Fruit fly (Drosophila melanogaster) whole organism, embryonic: Measurements from ENCODE around the gene Tsc1.

ENCODE experiments used
- Atf3 ChIP-seq: fragments of 200-800 bp; sonication (Bioruptor generic); optimal IDR thresholded peaks from 3 replicates; lab custom pipeline; 2016; ENCODE audit warnings: missing biosample characterization, missing genetic modification characterization
- Atf6 ChIP-seq: fragments of 200-800 bp; sonication (Bioruptor generic); IDR thresholded peaks from 2 replicates; pipeline ENCODE4 v1.3.6; 2022; ENCODE audit warnings: missing biosample characterization, missing genetic modification characterization
- Bgb ChIP-seq: fragments of 200-800 bp; sonication (Bioruptor generic); IDR thresholded peaks from 2 replicates; pipeline ENCODE4 v1.3.6; 2022; ENCODE audit warnings: missing biosample characterization, missing genetic modification characterization; ENCODE audit not compliant: partially characterized antibody
- CG10366 ChIP-seq: fragments of 200-800 bp; sonication (Bioruptor generic); IDR thresholded peaks from 2 replicates; pipeline ENCODE4 v1.3.6; 2022; ENCODE audit warnings: missing biosample characterization, missing genetic modification characterization
- CG11085 ChIP-seq: fragments of 200-800 bp; sonication (Bioruptor generic); IDR thresholded peaks from 2 replicates; pipeline ENCODE4 v1.3.6; 2022; ENCODE audit warnings: missing biosample characterization, missing genetic modification characterization
- CG11398 ChIP-seq: fragments of 200-800 bp; sonication (Bioruptor generic); optimal IDR thresholded peaks from 2 replicates; lab custom pipeline; 2016; ENCODE audit warnings: missing biosample characterization, missing genetic modification characterization
- CG1529 ChIP-seq: fragments of 200-800 bp; sonication (Bioruptor generic); optimal IDR thresholded peaks from 3 replicates; lab custom pipeline; 2018; ENCODE audit warnings: missing biosample characterization, missing genetic modification characterization
- CG16863 ChIP-seq: fragments of 200-800 bp; sonication (Bioruptor generic); optimal IDR thresholded peaks from 3 replicates; lab custom pipeline; 2016; ENCODE audit warnings: missing biosample characterization, missing genetic modification characterization
- CG17829 ChIP-seq: fragments of 200-800 bp; optimal IDR thresholded peaks from 2 replicates; lab custom pipeline; 2019; ENCODE audit warnings: missing biosample characterization, mild to moderate bottlenecking, missing genetic modification characterization, moderate library complexity
- CG18599 ChIP-seq: fragments of 200-800 bp; sonication (Bioruptor generic); optimal IDR thresholded peaks from 3 replicates; lab custom pipeline; 2017; ENCODE audit warnings: missing biosample characterization, missing genetic modification characterization, mild to moderate bottlenecking, moderate library complexity, missing genetic modification reagents
- CG2116 ChIP-seq: fragments of 200-800 bp; sonication (Bioruptor generic); optimal IDR thresholded peaks from 3 replicates; lab custom pipeline; 2018; ENCODE audit warnings: missing biosample characterization, mild to moderate bottlenecking, missing genetic modification characterization
- CG2712 ChIP-seq: fragments of 200-800 bp; optimal IDR thresholded peaks from 3 replicates; lab custom pipeline; 2019; ENCODE audit warnings: missing biosample characterization, mild to moderate bottlenecking, missing genetic modification characterization, moderate library complexity
- CG30020 ChIP-seq: fragments of 200-800 bp; optimal IDR thresholded peaks from 2 replicates; lab custom pipeline; 2019; ENCODE audit warnings: missing biosample characterization, mild to moderate bottlenecking, missing genetic modification characterization, moderate library complexity
- CG30403 ChIP-seq: fragments of 200-800 bp; sonication (Bioruptor generic); optimal IDR thresholded peaks from 3 replicates; lab custom pipeline; 2016; ENCODE audit warnings: missing biosample characterization, missing genetic modification characterization
- CG32772 ChIP-seq: fragments of 200-800 bp; sonication (Bioruptor generic); IDR thresholded peaks from 2 replicates; pipeline ENCODE4 v1.3.6; 2022; ENCODE audit warnings: missing biosample characterization, missing genetic modification characterization
- CG3281 ChIP-seq: fragments of 200-800 bp; sonication (Bioruptor generic); optimal IDR thresholded peaks from 3 replicates; lab custom pipeline; 2017; ENCODE audit warnings: missing biosample characterization, mild to moderate bottlenecking, missing genetic modification characterization
- CG6791 ChIP-seq: fragments of 200-800 bp; sonication (Bioruptor generic); IDR thresholded peaks from 3 replicates; pipeline ENCODE4 v1.3.6; 2022; ENCODE audit warnings: missing biosample characterization, missing genetic modification characterization; ENCODE audit not compliant: partially characterized antibody
- CG8290 ChIP-seq, 3 experiments: fragments of 200-800 bp; sonication (Bioruptor generic); optimal IDR thresholded peaks; 2 replicates each; lab custom pipeline; 2016 to 2019; ENCODE audit warnings: missing biosample characterization in 3 of 3, missing genetic modification characterization in 3 of 3, mild to moderate bottlenecking in 2 of 3, moderate library complexity in 1 of 3
- Dip2 ChIP-seq: fragments of 200-800 bp; sonication (Bioruptor generic); IDR thresholded peaks from 2 replicates; pipeline ENCODE4 v1.3.6; 2022; ENCODE audit warnings: missing biosample characterization, missing genetic modification characterization
- E2f2 ChIP-seq: fragments of 200-800 bp; sonication (Bioruptor generic); IDR thresholded peaks from 2 replicates; pipeline ENCODE4 v1.3.6; 2022; ENCODE audit warnings: missing biosample characterization, missing genetic modification characterization
- Gsc ChIP-seq: fragments of 200-800 bp; sonication (Bioruptor generic); IDR thresholded peaks from 2 replicates; pipeline ENCODE4 v1.3.6; 2022; ENCODE audit warnings: missing biosample characterization, missing genetic modification characterization
- HmgZ ChIP-seq: fragments of 200-800 bp; sonication (Bioruptor generic); optimal IDR thresholded peaks from 2 replicates; lab custom pipeline; 2018; ENCODE audit warnings: missing biosample characterization, mild to moderate bottlenecking, missing genetic modification characterization
- Lhr ChIP-seq: fragments of 200-800 bp; sonication (Bioruptor generic); optimal IDR thresholded peaks from 3 replicates; lab custom pipeline; 2017; ENCODE audit warnings: mild to moderate bottlenecking, missing biosample characterization, missing genetic modification reagents, missing genetic modification characterization
- Lim3 ChIP-seq: fragments of 200-800 bp; sonication (Bioruptor generic); IDR thresholded peaks from 2 replicates; pipeline ENCODE4 v1.3.6; 2022; ENCODE audit warnings: missing biosample characterization, missing genetic modification characterization
- Meics ChIP-seq: fragments of 200-800 bp; sonication (Bioruptor generic); optimal IDR thresholded peaks from 2 replicates; lab custom pipeline; 2017; ENCODE audit warnings: missing biosample characterization, mild to moderate bottlenecking, missing genetic modification characterization
- Ptx1 ChIP-seq: fragments of 200-800 bp; sonication (Bioruptor generic); IDR thresholded peaks from 2 replicates; pipeline ENCODE4 v1.3.6; 2022; ENCODE audit warnings: missing biosample characterization, missing genetic modification characterization
- Sin3A ChIP-seq: fragments of >200 bp; optimal IDR thresholded peaks from 2 replicates; lab custom pipeline; 2018
- cas ChIP-seq: fragments of 200-800 bp; sonication (Bioruptor generic); IDR thresholded peaks from 2 replicates; pipeline ENCODE4 v1.3.6; 2022; ENCODE audit warnings: missing biosample characterization, missing genetic modification characterization
- fu2 ChIP-seq: fragments of 200-800 bp; sonication (Bioruptor generic); optimal IDR thresholded peaks from 2 replicates; lab custom pipeline; 2016; ENCODE audit warnings: missing biosample characterization, missing genetic modification characterization
- kah ChIP-seq: fragments of 200-800 bp; sonication (Bioruptor generic); optimal IDR thresholded peaks from 2 replicates; lab custom pipeline; 2018; ENCODE audit warnings: missing biosample characterization, mild to moderate bottlenecking, missing genetic modification characterization
- luna ChIP-seq: fragments of 200-800 bp; sonication (Bioruptor generic); optimal IDR thresholded peaks from 2 replicates; lab custom pipeline; 2016; ENCODE audit warnings: missing biosample characterization, missing genetic modification characterization
- onecut ChIP-seq: fragments of 200-800 bp; sonication (Bioruptor generic); IDR thresholded peaks from 2 replicates; pipeline ENCODE4 v1.3.6; 2022; ENCODE audit warnings: missing biosample characterization, missing genetic modification characterization
- p53 ChIP-seq: fragments of 200-800 bp; sonication (Bioruptor generic); optimal IDR thresholded peaks from 2 replicates; lab custom pipeline; 2016; ENCODE audit warnings: missing biosample characterization, missing genetic modification characterization
- pho ChIP-seq: fragments of 200-800 bp; sonication (Bioruptor generic); optimal IDR thresholded peaks from 2 replicates; lab custom pipeline; 2016; ENCODE audit warnings: missing biosample characterization, missing genetic modification characterization
- repo ChIP-seq: fragments of 200-800 bp; sonication (Bioruptor generic); optimal IDR thresholded peaks from 2 replicates; lab custom pipeline; 2016; ENCODE audit warnings: missing biosample characterization, missing genetic modification characterization
- row ChIP-seq: fragments of 200-800 bp; sonication (Bioruptor generic); IDR thresholded peaks from 3 replicates; pipeline ENCODE4 v1.3.6; 2022; ENCODE audit warnings: missing biosample characterization, missing genetic modification characterization
- sd ChIP-seq: fragments of 200-800 bp; sonication (Bioruptor generic); optimal IDR thresholded peaks from 3 replicates; lab custom pipeline; 2018; ENCODE audit warnings: missing biosample characterization, mild to moderate bottlenecking, missing genetic modification characterization, moderate library complexity
- tgo ChIP-seq: fragments of 200-800 bp; sonication (Bioruptor generic); IDR thresholded peaks from 3 replicates; pipeline ENCODE4 v1.3.6; 2022; ENCODE audit warnings: missing biosample characterization, missing genetic modification characterization
- tna ChIP-seq: fragments of 200-800 bp; sonication (Bioruptor generic); IDR thresholded peaks from 2 replicates; pipeline ENCODE4 v1.3.6; 2022; ENCODE audit warnings: missing biosample characterization, missing genetic modification characterization; ENCODE audit not compliant: partially characterized antibody
- trem ChIP-seq: fragments of 200-800 bp; optimal IDR thresholded peaks from 3 replicates; lab custom pipeline; 2019; ENCODE audit warnings: missing biosample characterization, mild to moderate bottlenecking, missing genetic modification characterization, moderate library complexity
- ttk ChIP-seq: fragments of 200-800 bp; sonication (Bioruptor generic); IDR thresholded peaks from 2 replicates; pipeline ENCODE4 v2.1.2; 2022; ENCODE audit warnings: missing biosample characterization, missing genetic modification characterization
- unpg ChIP-seq: fragments of 200-800 bp; sonication (Bioruptor generic); optimal IDR thresholded peaks from 3 replicates; lab custom pipeline; 2018; ENCODE audit warnings: missing biosample characterization, mild to moderate bottlenecking, missing genetic modification characterization, moderate library complexity
- wek ChIP-seq: fragments of 200-800 bp; sonication (Bioruptor generic); optimal IDR thresholded peaks from 3 replicates; lab custom pipeline; 2018; ENCODE audit warnings: missing biosample characterization, mild to moderate bottlenecking, missing genetic modification characterization, moderate library complexity

Gene Tsc1

dm6 chr3R:24148838-24149237 is 18.7 kb downstream of the Tsc1 start, which contains the start of gene Slimp (continued):
- TF ChIP-seq CG30403 (GFP tag; lab: Kevin White, UChicago): peak; percentile 26
- no peak for TF ChIP-seq repo
- TF ChIP-seq trem (tag; lab: Kevin White, UChicago): peak; percentile 28
- TF ChIP-seq ttk (GFP tag; lab: Robert Waterston, UW): no peak
- TF ChIP-seq Atf3 (GFP tag; lab: Kevin White, UChicago): no peak
- TF ChIP-seq CG11398 (GFP tag; lab: Kevin White, UChicago): no peak
- no peak for TF ChIP-seq CG30020
- no peak for TF ChIP-seq Lhr (GFP tag; lab: Kevin White, UChicago)
- peak; percentile 11 for TF ChIP-seq unpg
- TF ChIP-seq CG1529 (GFP tag; lab: Kevin White, UChicago): no peak
- no peak for TF ChIP-seq sd (tag; lab: Kevin White, UChicago)
- TF ChIP-seq cas (GFP tag; lab: Robert Waterston, UW): no peak
- TF ChIP-seq CG6791: no peak
- no peak for TF ChIP-seq Gsc (GFP tag; lab: Robert Waterston, UW)
- no peak for TF ChIP-seq Dip2
- TF ChIP-seq row: peak; percentile 47; the same call in 2 of the 3 replicates
- no peak for TF ChIP-seq luna (GFP tag; lab: Kevin White, UChicago)
- no peak for TF ChIP-seq kah (GFP tag; lab: Kevin White, UChicago)
- no peak for TF ChIP-seq CG11085 (GFP tag; lab: Robert Waterston, UW)
- TF ChIP-seq fu2 (GFP tag; lab: Kevin White, UChicago): no peak
- no peak for TF ChIP-seq CG32772 (GFP tag; lab: Robert Waterston, UW)
- peak; percentile 98 for TF ChIP-seq wek (GFP tag; lab: Kevin White, UChicago)
- TF ChIP-seq CG17829 (tag; lab: Kevin White, UChicago): peak; percentile 13
- TF ChIP-seq CG10366 (GFP tag; lab: Robert Waterston, UW): no peak
- no peak for TF ChIP-seq pho
- TF ChIP-seq CG2712 (tag; lab: Kevin White, UChicago): peak; percentile 48
- peak; percentile 6 for TF ChIP-seq CG3281 (GFP tag; lab: Kevin White, UChicago)
- no peak for TF ChIP-seq Lim3 (GFP tag; lab: Robert Waterston, UW)
- no peak for TF ChIP-seq Atf6 (GFP tag; lab: Robert Waterston, UW)
- TF ChIP-seq tgo (GFP tag; lab: Robert Waterston, UW): no peak
- peak; percentile 28 for TF ChIP-seq Sin3A (lab: Kevin White, UChicago)
- TF ChIP-seq Bgb (GFP tag; lab: Robert Waterston, UW): no peak
- peak; percentile 17 for TF ChIP-seq Meics (GFP tag; lab: Kevin White, UChicago)
- TF ChIP-seq tna (GFP tag; lab: Robert Waterston, UW): no peak
- TF ChIP-seq p53 (GFP tag; lab: Kevin White, UChicago): no peak
- peak; percentile 37; the same call in 1 of the 2 replicates for TF ChIP-seq E2f2 (GFP tag; lab: Robert Waterston, UW)
- TF ChIP-seq CG16863 (GFP tag; lab: Kevin White, UChicago): no peak
- TF ChIP-seq HmgZ (tag; lab: Kevin White, UChicago): peak; percentile 9
- TF ChIP-seq CG8290 (GFP tag; optimal IDR thresholded peaks at IDR 0.05; lab: Kevin White, UChicago): no peak
- no peak for TF ChIP-seq CG8290 (tag; optimal IDR thresholded peaks at IDR 0.05; lab: Kevin White, UChicago)
- TF ChIP-seq onecut (GFP tag; lab: Robert Waterston, UW): no peak
- TF ChIP-seq CG18599 (GFP tag; lab: Kevin White, UChicago): peak; percentile 42
- TF ChIP-seq CG2116 (GFP tag; lab: Kevin White, UChicago): peak; percentile 18
- TF ChIP-seq Ptx1 (GFP tag; lab: Robert Waterston, UW): 0 out of 2 replicates have a peak, but pooled peaks have one; percentile 20
- TF ChIP-seq, all 482 proteins: peak for 89
